Fruit fly (Drosophila melanogaster) whole organism, embryonic: ENCODE results near the gene mia.
A peak's percentile ranks its signal among the peaks of the same experiment; 100 is the strongest.

Source experiments
- B-H2 ChIP-seq: fragments of 200-800 bp; sonication (Bioruptor generic); optimal IDR thresholded peaks from 2 replicates; lab custom pipeline; 2018; ENCODE audit warnings: missing biosample characterization, mild to moderate bottlenecking, missing genetic modification characterization
- CG1024 ChIP-seq: fragments of 200-800 bp; sonication (Bioruptor generic); IDR thresholded peaks from 2 replicates; pipeline ENCODE4 v1.3.6; 2022; ENCODE audit warnings: missing biosample characterization, missing genetic modification characterization
- CG10274 ChIP-seq: fragments of 200-800 bp; sonication (Bioruptor generic); optimal IDR thresholded peaks from 3 replicates; lab custom pipeline; 2017; ENCODE audit warnings: missing biosample characterization, mild to moderate bottlenecking, missing genetic modification characterization
- CG11085 ChIP-seq: fragments of 200-800 bp; sonication (Bioruptor generic); IDR thresholded peaks from 2 replicates; pipeline ENCODE4 v1.3.6; 2022; ENCODE audit warnings: missing biosample characterization, missing genetic modification characterization
- CG11247 ChIP-seq: fragments of 200-800 bp; sonication (Bioruptor generic); IDR thresholded peaks from 2 replicates; pipeline ENCODE4 v1.3.6; 2022; ENCODE audit warnings: missing biosample characterization, missing genetic modification characterization
- CG11696 ChIP-seq: fragments of 200-800 bp; sonication (Bioruptor generic); IDR thresholded peaks from 2 replicates; pipeline ENCODE4 v1.3.6; 2022; ENCODE audit warnings: missing biosample characterization, missing genetic modification characterization
- CG1602 ChIP-seq: fragments of 200-800 bp; sonication (Bioruptor generic); optimal IDR thresholded peaks from 3 replicates; lab custom pipeline; 2016; ENCODE audit warnings: missing biosample characterization, missing genetic modification characterization
- CG1647 ChIP-seq: fragments of 200-800 bp; sonication (Bioruptor generic); optimal IDR thresholded peaks from 3 replicates; lab custom pipeline; 2016; ENCODE audit warnings: missing biosample characterization, missing genetic modification characterization
- CG17328 ChIP-seq: fragments of 200-800 bp; sonication (Bioruptor generic); IDR thresholded peaks from 2 replicates; pipeline ENCODE4 v1.3.6; 2022; ENCODE audit warnings: missing biosample characterization, missing genetic modification characterization
- CG2889 ChIP-seq: fragments of 200-800 bp; sonication (Bioruptor generic); IDR thresholded peaks from 3 replicates; pipeline ENCODE4 v1.3.6; 2022; ENCODE audit warnings: missing biosample characterization, missing genetic modification characterization
- CG3163 ChIP-seq: fragments of 200-800 bp; sonication (Bioruptor generic); optimal IDR thresholded peaks from 3 replicates; lab custom pipeline; 2016; ENCODE audit warnings: missing biosample characterization, missing genetic modification characterization
- CG33213 ChIP-seq: fragments of 200-800 bp; sonication (Bioruptor generic); optimal IDR thresholded peaks from 3 replicates; lab custom pipeline; 2016; ENCODE audit warnings: missing biosample characterization, missing genetic modification characterization
- CG3995 ChIP-seq: fragments of 200-800 bp; sonication (Bioruptor generic); optimal IDR thresholded peaks from 3 replicates; lab custom pipeline; 2016; ENCODE audit warnings: missing biosample characterization, missing genetic modification characterization
- CG4282 ChIP-seq: fragments of 200-800 bp; sonication (Bioruptor generic); optimal IDR thresholded peaks from 2 replicates; lab custom pipeline; 2016; ENCODE audit warnings: missing biosample characterization, missing genetic modification characterization
- CG4854 ChIP-seq: fragments of 200-800 bp; sonication (Bioruptor generic); optimal IDR thresholded peaks from 2 replicates; lab custom pipeline; 2016; ENCODE audit warnings: missing biosample characterization, missing genetic modification characterization, inconsistent platforms
- CG7987 ChIP-seq: fragments of 200-800 bp; sonication (Bioruptor generic); optimal IDR thresholded peaks from 2 replicates; lab custom pipeline; 2018; ENCODE audit warnings: missing biosample characterization, mild to moderate bottlenecking, missing genetic modification characterization, moderate library complexity
- CkIIα-i1 ChIP-seq: fragments of 200-800 bp; sonication (Bioruptor generic); IDR thresholded peaks from 2 replicates; pipeline ENCODE4 v1.3.6; 2022; ENCODE audit warnings: missing biosample characterization, missing genetic modification characterization
- CoRest ChIP-seq: fragments of 200-800 bp; sonication (Bioruptor generic); optimal IDR thresholded peaks from 3 replicates; lab custom pipeline; 2018; ENCODE audit warnings: missing biosample characterization, mild to moderate bottlenecking, missing genetic modification characterization, moderate library complexity
- Fer1 ChIP-seq: fragments of 200-800 bp; sonication (Bioruptor generic); optimal IDR thresholded peaks from 2 replicates; lab custom pipeline; 2017; ENCODE audit warnings: missing biosample characterization, mild to moderate bottlenecking, missing genetic modification characterization
- Gsc ChIP-seq: fragments of 200-800 bp; sonication (Bioruptor generic); IDR thresholded peaks from 2 replicates; pipeline ENCODE4 v1.3.6; 2022; ENCODE audit warnings: missing biosample characterization, missing genetic modification characterization
- Hmr ChIP-seq: fragments of 200-800 bp; sonication (Bioruptor generic); optimal IDR thresholded peaks from 3 replicates; lab custom pipeline; 2017; ENCODE audit warnings: mild to moderate bottlenecking, missing biosample characterization, missing genetic modification reagents, missing genetic modification characterization
- Lhr ChIP-seq: fragments of 200-800 bp; sonication (Bioruptor generic); optimal IDR thresholded peaks from 3 replicates; lab custom pipeline; 2017; ENCODE audit warnings: mild to moderate bottlenecking, missing biosample characterization, missing genetic modification reagents, missing genetic modification characterization
- Oli ChIP-seq: fragments of 200-800 bp; sonication (Bioruptor generic); optimal IDR thresholded peaks from 2 replicates; lab custom pipeline; 2018; ENCODE audit warnings: missing biosample characterization, mild to moderate bottlenecking, missing genetic modification characterization, moderate library complexity
- Poxn ChIP-seq: fragments of 200-800 bp; sonication (Bioruptor generic); IDR thresholded peaks from 2 replicates; pipeline ENCODE4 v1.3.6; 2022; ENCODE audit warnings: missing biosample characterization, missing genetic modification characterization
- Sox102F ChIP-seq: fragments of 200-800 bp; sonication (Bioruptor generic); optimal IDR thresholded peaks from 2 replicates; lab custom pipeline; 2018; ENCODE audit warnings: missing biosample characterization, mild to moderate bottlenecking, missing genetic modification characterization, moderate library complexity
- Stat92E ChIP-seq, 3 experiments: fragments of >200 bp in 2 of 3; fragments of 200-800 bp in 1 of 3; sonication (Bioruptor generic) in 1 of 3; optimal IDR thresholded peaks; 2 replicates each; lab custom pipeline; 2017 to 2019; ENCODE audit warnings: missing biosample characterization in 3 of 3, missing genetic modification characterization in 3 of 3, mild to moderate bottlenecking in 1 of 3, moderate library complexity in 1 of 3
- Vsx1 ChIP-seq: fragments of 200-800 bp; sonication (Bioruptor generic); optimal IDR thresholded peaks from 2 replicates; lab custom pipeline; 2017; ENCODE audit warnings: missing biosample characterization, mild to moderate bottlenecking, missing genetic modification characterization, missing genetic modification reagents
- ab ChIP-seq: fragments of 200-800 bp; sonication (Bioruptor generic); optimal IDR thresholded peaks from 2 replicates; lab custom pipeline; 2016; ENCODE audit warnings: missing biosample characterization, missing genetic modification characterization
- al ChIP-seq: fragments of 200-800 bp; sonication (Bioruptor generic); IDR thresholded peaks from 2 replicates; pipeline ENCODE4 v1.3.6; 2022; ENCODE audit warnings: missing biosample characterization, missing genetic modification characterization
- btn ChIP-seq: fragments of 200-800 bp; sonication (Bioruptor generic); optimal IDR thresholded peaks from 2 replicates; lab custom pipeline; 2016; ENCODE audit warnings: missing biosample characterization, missing genetic modification characterization
- crc ChIP-seq: fragments of 200-800 bp; sonication (Bioruptor generic); optimal IDR thresholded peaks from 2 replicates; lab custom pipeline; 2016; ENCODE audit warnings: missing biosample characterization, missing genetic modification characterization
- dimm ChIP-seq: fragments of 200-800 bp; sonication (Bioruptor generic); IDR thresholded peaks from 2 replicates; pipeline ENCODE4 v1.3.6; 2022; ENCODE audit warnings: missing biosample characterization, missing genetic modification characterization
- grn ChIP-seq: fragments of 200-800 bp; sonication (Bioruptor generic); optimal IDR thresholded peaks from 3 replicates; lab custom pipeline; 2017; ENCODE audit warnings: missing biosample characterization, missing genetic modification characterization
- gro ChIP-seq: fragments of 200-800 bp; sonication (Bioruptor generic); optimal IDR thresholded peaks from 2 replicates; lab custom pipeline; 2016; ENCODE audit warnings: missing biosample characterization, missing genetic modification characterization
- hkb ChIP-seq, 2 experiments: fragments of 200-800 bp in 1 of 2; fragments of >200 bp in 1 of 2; sonication (Bioruptor generic) in 1 of 2; IDR thresholded peaks in 1 of 2; optimal IDR thresholded peaks in 1 of 2; 2 replicates each; pipeline versions ENCODE4 v1.3.6 to Lab custom; 2017 to 2022; ENCODE audit warnings: missing biosample characterization in 1 of 2, missing genetic modification characterization in 1 of 2
- insv ChIP-seq, 2 experiments: fragments of 200-800 bp; sonication (Bioruptor generic); optimal IDR thresholded peaks; 3 replicates each; lab custom pipeline; 2016 to 2018; ENCODE audit warnings: missing biosample characterization in 2 of 2, missing genetic modification characterization in 2 of 2
- jing ChIP-seq: fragments of 200-800 bp; sonication (Bioruptor generic); optimal IDR thresholded peaks from 2 replicates; lab custom pipeline; 2018; ENCODE audit warnings: missing biosample characterization, mild to moderate bottlenecking, missing genetic modification characterization
- mirr ChIP-seq: fragments of 200-800 bp; sonication (Bioruptor generic); optimal IDR thresholded peaks from 3 replicates; lab custom pipeline; 2018; ENCODE audit warnings: missing biosample characterization, mild to moderate bottlenecking, missing genetic modification characterization
- nerfin-2 ChIP-seq: fragments of 200-800 bp; sonication (Bioruptor generic); IDR thresholded peaks from 2 replicates; pipeline ENCODE4 v1.3.6; 2022; ENCODE audit warnings: missing biosample characterization, missing genetic modification characterization; ENCODE audit not compliant: partially characterized antibody
- oc ChIP-seq: fragments of 200-800 bp; sonication (Bioruptor generic); optimal IDR thresholded peaks from 2 replicates; lab custom pipeline; 2018; ENCODE audit warnings: missing biosample characterization, mild to moderate bottlenecking, missing genetic modification characterization, moderate library complexity
- org-1 ChIP-seq: fragments of 200-800 bp; sonication (Bioruptor generic); optimal IDR thresholded peaks from 2 replicates; lab custom pipeline; 2017; ENCODE audit warnings: missing biosample characterization, missing genetic modification characterization
- pros ChIP-seq: fragments of 200-800 bp; sonication (Bioruptor generic); optimal IDR thresholded peaks from 3 replicates; lab custom pipeline; 2019; ENCODE audit warnings: missing biosample characterization, mild to moderate bottlenecking, missing genetic modification characterization, moderate library complexity
- psq ChIP-seq: fragments of 200-800 bp; sonication (Bioruptor generic); optimal IDR thresholded peaks from 2 replicates; lab custom pipeline; 2017; ENCODE audit warnings: missing biosample characterization, missing genetic modification characterization
- repo ChIP-seq: fragments of 200-800 bp; sonication (Bioruptor generic); optimal IDR thresholded peaks from 2 replicates; lab custom pipeline; 2016; ENCODE audit warnings: missing biosample characterization, missing genetic modification characterization
- sc ChIP-seq, 3 experiments: fragments of >200 bp in 2 of 3; fragments of 200-800 bp in 1 of 3; sonication (Bioruptor generic) in 1 of 3; optimal IDR thresholded peaks; 2 replicates in 2 of 3; 3 replicates in 1 of 3; lab custom pipeline; 2017; ENCODE audit warnings: mild to moderate bottlenecking in 1 of 3, missing biosample characterization in 1 of 3, missing genetic modification characterization in 1 of 3, missing genetic modification reagents in 1 of 3
- sisA ChIP-seq: fragments of 200-800 bp; sonication (Bioruptor generic); IDR thresholded peaks from 2 replicates; pipeline ENCODE4 v1.3.6; 2022; ENCODE audit warnings: missing biosample characterization, missing genetic modification characterization
- slp2 ChIP-seq: fragments of 200-800 bp; sonication (Bioruptor generic); optimal IDR thresholded peaks from 2 replicates; lab custom pipeline; 2016; ENCODE audit warnings: missing biosample characterization, missing genetic modification characterization
- toy ChIP-seq: fragments of 200-800 bp; sonication (Bioruptor generic); IDR thresholded peaks from 2 replicates; pipeline ENCODE4 v1.3.6; 2022; ENCODE audit warnings: missing biosample characterization, missing genetic modification characterization
- vfl ChIP-seq: fragments of 200-800 bp; sonication (Bioruptor generic); optimal IDR thresholded peaks from 2 replicates; lab custom pipeline; 2016; ENCODE audit warnings: missing biosample characterization, missing genetic modification characterization
- wor ChIP-seq: fragments of 200-800 bp; sonication (Bioruptor generic); IDR thresholded peaks from 2 replicates; pipeline ENCODE4 v1.3.6; 2022; ENCODE audit warnings: missing biosample characterization, missing genetic modification characterization

mia gene

DNA sequence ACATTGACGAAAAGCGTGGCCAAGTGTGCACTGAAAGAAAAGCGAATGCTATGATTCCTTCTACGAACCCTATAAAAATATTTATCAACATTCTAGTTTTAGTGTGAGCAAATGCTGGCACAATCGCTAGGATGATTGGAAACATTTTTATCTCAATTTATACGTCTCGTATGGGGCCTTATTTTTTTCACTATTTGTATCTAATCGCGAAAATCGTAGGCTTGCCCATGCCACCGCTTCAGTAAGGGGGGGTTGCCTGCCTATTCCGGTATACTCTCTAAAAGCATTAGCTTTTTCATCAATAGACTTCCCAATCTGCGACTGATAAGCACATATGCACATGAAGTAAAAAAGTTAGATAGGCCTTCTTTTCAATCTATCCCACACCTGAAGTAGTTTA, 14.7 kb upstream of the mia start (continued):
- 0 out of 2 replicates have a peak, but pooled peaks have one; percentile 49 for TF ChIP-seq toy (GFP tag; lab: Robert Waterston, UW)
- peak; percentile 76 for TF ChIP-seq CG1024 (GFP tag; lab: Robert Waterston, UW)
- TF ChIP-seq CG33213 (GFP tag; lab: Kevin White, UChicago): peak; percentile 59
- TF ChIP-seq oc (tag; lab: Kevin White, UChicago): peak; percentile 69
- no peak for TF ChIP-seq Sox102F (GFP tag; lab: Kevin White, UChicago)
- no peak for TF ChIP-seq CkIIα-i1
- TF ChIP-seq hkb (optimal IDR thresholded peaks at IDR 0.05; lab: Kevin White, UChicago): no peak
- TF ChIP-seq hkb (GFP tag; IDR thresholded peaks at IDR 0.05; lab: Robert Waterston, UW): peak; percentile 92
- peak; percentile 81 for TF ChIP-seq Oli (tag; lab: Kevin White, UChicago)
- TF ChIP-seq insv (GFP tag; optimal IDR thresholded peaks at IDR 0.05; lab: Kevin White, UChicago): no peak
- peak; percentile 33; the same call in 1 of the 2 replicates for TF ChIP-seq Poxn (GFP tag; lab: Robert Waterston, UW)
- TF ChIP-seq jing (GFP tag; lab: Kevin White, UChicago): no peak
- peak; percentile 56 for TF ChIP-seq CG1602 (GFP tag; lab: Kevin White, UChicago)
- TF ChIP-seq nerfin-2 (GFP tag; lab: Robert Waterston, UW): no peak
- peak; percentile 80 for TF ChIP-seq CG17328 (GFP tag; lab: Robert Waterston, UW)
- TF ChIP-seq Hmr (GFP tag; lab: Kevin White, UChicago): peak; percentile 88
- TF ChIP-seq wor (GFP tag; lab: Robert Waterston, UW): peak; percentile 75
- TF ChIP-seq CG10274 (GFP tag; lab: Kevin White, UChicago): peak; percentile 36
- no peak for TF ChIP-seq ab
- TF ChIP-seq sc (optimal IDR thresholded peaks at IDR 0.05; lab: Kevin White, UChicago): no peak
- TF ChIP-seq sc (GFP tag; optimal IDR thresholded peaks at IDR 0.05; lab: Kevin White, UChicago): peak; percentile 74
- peak; percentile 35 for TF ChIP-seq CG1647 (GFP tag; lab: Kevin White, UChicago)
- peak; percentile 70 for TF ChIP-seq al (GFP tag; lab: Robert Waterston, UW)
- TF ChIP-seq crc (GFP tag; lab: Kevin White, UChicago): peak; percentile 45
- TF ChIP-seq CG3163 (GFP tag; lab: Kevin White, UChicago): peak; percentile 44
- TF ChIP-seq repo (GFP tag; lab: Kevin White, UChicago): no peak
- TF ChIP-seq Stat92E (GFP tag; optimal IDR thresholded peaks at IDR 0.05; lab: Kevin White, UChicago): no peak
- peak; percentile 43 for TF ChIP-seq btn (GFP tag; lab: Kevin White, UChicago)
- peak; percentile 81 for TF ChIP-seq CoRest (tag; lab: Kevin White, UChicago)
- TF ChIP-seq CG7987 (GFP tag; lab: Kevin White, UChicago): peak; percentile 64
- TF ChIP-seq CG4854: peak; percentile 50
- TF ChIP-seq grn (GFP tag; lab: Kevin White, UChicago): peak; percentile 92
- no peak for TF ChIP-seq pros (GFP tag; lab: Kevin White, UChicago)
- peak; percentile 54 for TF ChIP-seq slp2 (GFP tag; lab: Kevin White, UChicago)
- peak; percentile 66 for TF ChIP-seq Vsx1 (GFP tag; lab: Kevin White, UChicago)
- TF ChIP-seq sisA: peak; percentile 86
- TF ChIP-seq CG3995 (GFP tag; lab: Kevin White, UChicago): peak; percentile 6
- TF ChIP-seq CG11247: peak; percentile 82
- TF ChIP-seq dimm (GFP tag; lab: Robert Waterston, UW): peak; percentile 42; the same call in 1 of the 2 replicates
- TF ChIP-seq Lhr (GFP tag; lab: Kevin White, UChicago): peak; percentile 30
- peak; percentile 82 for TF ChIP-seq Fer1
- 0 out of 2 replicates have a peak, but pooled peaks have one; percentile 35 for TF ChIP-seq Gsc (GFP tag; lab: Robert Waterston, UW)
- TF ChIP-seq CG2889 (GFP tag; lab: Robert Waterston, UW): peak; percentile 73; the same call in 2 of the 3 replicates
- TF ChIP-seq vfl (GFP tag; lab: Kevin White, UChicago): peak; percentile 17
- peak; percentile 45 for TF ChIP-seq B-H2 (GFP tag; lab: Kevin White, UChicago)
- TF ChIP-seq psq (GFP tag; lab: Kevin White, UChicago): no peak
- peak; percentile 53 for TF ChIP-seq CG4282 (GFP tag; lab: Kevin White, UChicago)
- peak; percentile 82 for TF ChIP-seq gro (GFP tag; lab: Kevin White, UChicago)
- peak; percentile 92 for TF ChIP-seq mirr
- TF ChIP-seq CG11085 (GFP tag; lab: Robert Waterston, UW): peak; percentile 55
- peak; percentile 76 for TF ChIP-seq org-1 (GFP tag; lab: Kevin White, UChicago)
- peak; percentile 79 for TF ChIP-seq CG11696 (GFP tag; lab: Robert Waterston, UW)
